Worm (Caenorhabditis elegans) whole organism, mixed stage, embryonic: Measurements from ENCODE around the gene C04H5.7.

Experiments used
- M03D4.4 ChIP-seq: sonication (generic microtip); optimal IDR thresholded peaks from 2 replicates; lab custom pipeline; 2017; ENCODE audit warnings: mild to moderate bottlenecking, missing genetic modification characterization, missing compliant biosample characterization
- blmp-1 ChIP-seq: fragments of 150-350 bp; optimal IDR thresholded peaks from 2 replicates; lab custom pipeline; 2014; ENCODE audit warnings: missing biosample characterization, missing genetic modification characterization
- ces-1 ChIP-seq: fragments of 150-350 bp; optimal IDR thresholded peaks from 2 replicates; lab custom pipeline; 2014; ENCODE audit warnings: missing biosample characterization, missing genetic modification reagents, missing genetic modification characterization
- elt-1 ChIP-seq: sonication (generic microtip); optimal IDR thresholded peaks from 2 replicates; lab custom pipeline; 2017; ENCODE audit warnings: missing genetic modification characterization, mild to moderate bottlenecking, missing compliant biosample characterization, antibody characterized with exemption, moderate library complexity, borderline replicate concordance; ENCODE audit not compliant: insufficient read depth
- ham-2 ChIP-seq: fragments of 200-800 bp; sonication (Bioruptor generic); optimal IDR thresholded peaks from 2 replicates; lab custom pipeline; 2018; ENCODE audit warnings: mild to moderate bottlenecking, missing genetic modification characterization, missing compliant biosample characterization
- hlh-1 ChIP-seq: fragments of 150-350 bp; optimal IDR thresholded peaks from 2 replicates; lab custom pipeline; 2014; ENCODE audit warnings: missing biosample characterization, missing genetic modification reagents, missing genetic modification characterization
- lin-13 ChIP-seq: fragments of 150-350 bp; optimal IDR thresholded peaks from 2 replicates; lab custom pipeline; 2014; ENCODE audit warnings: missing biosample characterization, missing genetic modification characterization
- mab-5 ChIP-seq: fragments of 150-350 bp; optimal IDR thresholded peaks from 2 replicates; lab custom pipeline; 2014; ENCODE audit warnings: missing biosample characterization, missing genetic modification characterization
- mep-1 ChIP-seq: fragments of 150-350 bp; optimal IDR thresholded peaks from 2 replicates; lab custom pipeline; 2017; ENCODE audit warnings: missing biosample characterization, missing genetic modification reagents, missing genetic modification characterization, inconsistent platforms
- nhr-237 ChIP-seq: fragments of 150-350 bp; optimal IDR thresholded peaks from 2 replicates; lab custom pipeline; 2014; ENCODE audit warnings: missing biosample characterization, missing genetic modification characterization
- nhr-76 ChIP-seq: sonication (generic microtip); optimal IDR thresholded peaks from 2 replicates; lab custom pipeline; 2017; ENCODE audit warnings: missing biosample characterization, missing genetic modification characterization
- pha-4 ChIP-seq: fragments of 150-350 bp; optimal IDR thresholded peaks from 2 replicates; lab custom pipeline; 2018; ENCODE audit warnings: missing biosample characterization, missing genetic modification reagents, missing genetic modification characterization
- snpc-4 ChIP-seq: fragments of 150-350 bp; optimal IDR thresholded peaks from 2 replicates; lab custom pipeline; 2014; ENCODE audit warnings: missing biosample characterization, missing genetic modification characterization
- unc-120 ChIP-seq: sonication (generic microtip); optimal IDR thresholded peaks from 2 replicates; lab custom pipeline; 2017; ENCODE audit warnings: missing genetic modification characterization, missing compliant biosample characterization; ENCODE audit not compliant: poor library complexity, severe bottlenecking

DNA sequence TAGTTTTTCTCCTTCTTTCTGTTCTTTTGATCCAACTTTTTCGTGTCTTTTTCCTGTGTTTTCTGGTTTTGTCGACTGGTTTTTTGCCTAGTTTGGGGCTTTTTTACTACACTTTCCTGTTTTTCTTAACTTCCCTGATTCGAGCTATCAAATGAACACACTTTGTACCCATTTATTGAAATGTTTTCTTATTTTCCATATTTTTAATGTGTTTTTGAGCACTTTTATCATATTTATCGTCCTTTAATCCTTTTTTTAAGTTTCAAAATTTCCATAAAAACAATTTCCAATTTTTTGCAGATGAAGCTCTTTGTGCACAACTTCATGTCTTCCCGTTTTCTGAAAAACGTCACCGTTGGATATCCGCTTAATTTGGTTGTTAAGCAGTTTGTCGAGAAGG is 3.7 kb upstream of the C04H5.7 start, which contains the start of gene C04H5.1:
- TF ChIP-seq nhr-76 = no peak
- TF ChIP-seq pha-4 (tag; lab: Kevin White, UChicago) = no peak
- no peak for TF ChIP-seq nhr-237 (tag; lab: Kevin White, UChicago)
- no peak for TF ChIP-seq mab-5 (tag; lab: Kevin White, UChicago)
- no peak for TF ChIP-seq snpc-4 (tag; lab: Kevin White, UChicago)
- TF ChIP-seq ces-1 = no peak
- TF ChIP-seq ham-2 = no peak
- no peak for TF ChIP-seq elt-1 (tag; lab: Kevin White, UChicago)
- no peak for TF ChIP-seq blmp-1 (tag; lab: Kevin White, UChicago)
- no peak for TF ChIP-seq mep-1
- no peak for TF ChIP-seq lin-13
- no peak for TF ChIP-seq unc-120 (tag; lab: Kevin White, UChicago)
- no peak for TF ChIP-seq M03D4.4 (tag; lab: Kevin White, UChicago)
- TF ChIP-seq hlh-1 (tag; lab: Kevin White, UChicago) = no peak
